Worm (Caenorhabditis elegans): ENCODE measurements around the gene rps-30.

DNA sequence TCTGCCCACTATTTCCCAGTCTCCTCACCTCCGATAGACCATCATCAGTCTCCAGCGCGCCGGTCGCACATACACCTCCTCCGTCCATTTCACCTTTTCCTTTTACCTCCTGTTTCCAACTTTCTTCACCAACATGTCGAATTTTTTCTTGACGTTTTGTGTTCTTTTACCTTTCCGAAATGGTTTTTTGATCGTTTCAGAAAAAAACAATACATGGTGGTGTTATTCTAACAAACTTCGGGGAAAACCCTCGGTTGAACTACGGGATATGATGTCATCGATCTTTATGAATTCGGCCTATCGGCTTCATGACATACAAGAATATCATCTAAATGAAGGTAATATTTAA is 47.7 kb upstream of the rps-30 start, which contains the start of gene Y97E10C.1:
- TF ChIP-seq ztf-29 (GFP tag; IDR thresholded peaks at IDR 0.05) (no peak), flt-1 (GFP tag; IDR thresholded peaks at IDR 0.05) (no peak), ref-1 (GFP tag; conservative IDR thresholded peaks at IDR 0.05) (no peak), T22C8.4 (GFP tag; IDR thresholded peaks at IDR 0.05) (no peak), klf-2 (GFP tag; conservative IDR thresholded peaks at IDR 0.05) (no peak), med-1 (GFP tag; optimal IDR thresholded peaks at IDR 0.05; ENCODE audit: insufficient read depth) (no peak), cog-1 (tag; optimal IDR thresholded peaks at IDR 0.05) (no peak), tab-1 (GFP tag; IDR thresholded peaks at IDR 0.05) (no peak), ztf-23 (GFP tag; IDR thresholded peaks at IDR 0.05) (no peak)
